Worm (Caenorhabditis elegans): Measurements from ENCODE around the gene asps-1.

DNA sequence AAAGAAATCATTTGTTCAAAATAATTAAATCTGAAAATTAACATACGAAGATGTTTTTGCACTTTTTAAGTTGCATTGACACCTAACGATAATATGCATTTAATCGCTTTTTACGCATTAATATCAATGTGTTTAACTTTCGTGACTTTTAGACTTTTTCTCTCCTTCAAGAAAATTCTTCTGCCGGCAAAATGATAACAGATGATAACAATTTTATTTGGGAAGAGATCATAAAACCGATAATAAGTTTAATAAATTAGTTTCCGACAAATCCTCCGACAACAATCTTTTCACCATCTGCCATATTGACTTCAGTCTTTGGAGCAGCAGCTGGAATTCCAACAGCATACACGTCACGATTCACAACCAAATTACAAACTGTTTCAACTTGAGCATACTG is 37.1 kb downstream of the asps-1 start:
- TF ChIP-seq nhr-12 (tag; optimal IDR thresholded peaks at IDR 0.05) (no peak), grh-1 (GFP tag; IDR thresholded peaks at IDR 0.05) (no peak), fos-1 (tag; optimal IDR thresholded peaks at IDR 0.05) (no peak), aly-2 (tag; optimal IDR thresholded peaks at IDR 0.05) (no peak), zag-1 (tag; optimal IDR thresholded peaks at IDR 0.05) (no peak), nhr-77 (tag; optimal IDR thresholded peaks at IDR 0.05) (no peak), jun-1 (tag; optimal IDR thresholded peaks at IDR 0.05) (no peak)
